Worm (Caenorhabditis elegans) whole organism, L3 larva: Measurements from ENCODE around the gene B0462.4.

Experiments
- ZK546.5 ChIP-seq: sonication (generic microtip); optimal IDR thresholded peaks from 2 replicates; lab custom pipeline; 2017; ENCODE audit warnings: missing biosample characterization, missing genetic modification characterization
- ama-1 ChIP-seq: fragments of 150-350 bp; optimal IDR thresholded peaks from 2 replicates; lab custom pipeline; 2018
- daf-12 ChIP-seq: fragments of 150-350 bp; optimal IDR thresholded peaks from 2 replicates; lab custom pipeline; 2014; ENCODE audit warnings: missing biosample characterization, missing genetic modification reagents, missing genetic modification characterization
- fkh-10 ChIP-seq: sonication (generic microtip); optimal IDR thresholded peaks from 2 replicates; lab custom pipeline; 2017; ENCODE audit warnings: missing biosample characterization, missing genetic modification reagents, missing genetic modification characterization
- nfya-1 ChIP-seq: sonication (generic microtip); optimal IDR thresholded peaks from 2 replicates; lab custom pipeline; 2017; ENCODE audit warnings: missing genetic modification characterization, mild to moderate bottlenecking, missing compliant biosample characterization, antibody characterized with exemption, moderate library complexity; ENCODE audit not compliant: insufficient read depth
- nhr-11 ChIP-seq: fragments of 150-350 bp; optimal IDR thresholded peaks from 2 replicates; lab custom pipeline; 2014; ENCODE audit warnings: missing biosample characterization, missing genetic modification characterization
- nhr-237 ChIP-seq: fragments of 150-350 bp; optimal IDR thresholded peaks from 2 replicates; lab custom pipeline; 2014; ENCODE audit warnings: missing biosample characterization, missing genetic modification characterization
- snpc-4 ChIP-seq: fragments of 150-350 bp; optimal IDR thresholded peaks from 2 replicates; lab custom pipeline; 2014; ENCODE audit warnings: missing biosample characterization, missing genetic modification characterization
- unc-39 ChIP-seq: sonication (generic microtip); optimal IDR thresholded peaks from 4 replicates; lab custom pipeline; 2017; ENCODE audit warnings: missing biosample characterization, missing genetic modification characterization
- unc-62 ChIP-seq: fragments of 150-350 bp; sonication (generic microtip); optimal IDR thresholded peaks from 4 replicates; lab custom pipeline; 2014; ENCODE audit warnings: missing biosample characterization, missing genetic modification reagents, missing genetic modification characterization
- zag-1 ChIP-seq: fragments of 150-350 bp; optimal IDR thresholded peaks from 2 replicates; lab custom pipeline; 2014; ENCODE audit warnings: missing biosample characterization, missing genetic modification characterization

DNA sequence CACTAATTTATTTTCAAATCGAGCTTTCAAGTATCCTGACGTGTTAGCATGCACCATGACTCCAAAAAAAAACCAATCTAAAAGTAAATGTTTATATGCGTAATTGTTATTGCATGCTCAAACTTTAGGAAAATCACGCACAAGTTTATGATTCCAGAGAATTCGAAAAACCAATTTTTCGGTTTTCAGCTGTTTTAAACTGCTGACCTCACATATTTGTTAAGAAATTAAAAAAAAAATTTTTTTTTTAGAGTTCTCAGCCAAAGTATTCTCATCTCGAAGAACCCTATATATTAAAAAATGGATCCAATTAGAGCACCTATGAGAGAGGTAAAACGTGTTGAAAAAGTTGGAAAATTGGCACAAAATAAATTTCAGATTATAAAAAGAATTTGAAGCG lies 43.2 kb upstream of the B0462.4 start, which contains the start of gene Y51A2B.2:
- TF ChIP-seq ZK546.5 (tag; lab: Kevin White, UChicago) (no peak), unc-62 (GFP tag; lab: Kevin White, UChicago) (no peak), daf-12 (tag; lab: Kevin White, UChicago) (no peak), snpc-4 (tag; lab: Kevin White, UChicago) (no peak), nfya-1 (tag; lab: Kevin White, UChicago) (no peak), zag-1 (no peak), fkh-10 (no peak), ama-1 (lab: Kevin White, UChicago) (no peak), nhr-237 (tag; lab: Kevin White, UChicago) (no peak), unc-39 (no peak), nhr-11 (tag; lab: Kevin White, UChicago) (no peak)
